Fruit fly (Drosophila melanogaster) whole organism, embryonic: Measurements from ENCODE around the gene Srg3.

Source experiments
- Asciz ChIP-seq: fragments of 200-800 bp; sonication (Bioruptor generic); optimal IDR thresholded peaks from 2 replicates; lab custom pipeline; 2017; ENCODE audit warnings: missing biosample characterization, mild to moderate bottlenecking, missing genetic modification characterization, missing genetic modification reagents
- BEAF-32 ChIP-seq: fragments of 200-800 bp; sonication (Bioruptor generic); optimal IDR thresholded peaks from 3 replicates; lab custom pipeline; 2017; ENCODE audit warnings: missing biosample characterization, missing genetic modification characterization, mild to moderate bottlenecking, moderate library complexity, missing genetic modification reagents
- Bgb ChIP-seq: fragments of 200-800 bp; sonication (Bioruptor generic); IDR thresholded peaks from 2 replicates; pipeline ENCODE4 v1.3.6; 2022; ENCODE audit warnings: missing biosample characterization, missing genetic modification characterization; ENCODE audit not compliant: partially characterized antibody
- CG10147 ChIP-seq: fragments of 200-800 bp; sonication (Bioruptor generic); optimal IDR thresholded peaks from 2 replicates; lab custom pipeline; 2019; ENCODE audit warnings: missing biosample characterization, mild to moderate bottlenecking, missing genetic modification characterization, moderate library complexity
- CG10543 ChIP-seq: fragments of 200-800 bp; sonication (Bioruptor generic); optimal IDR thresholded peaks from 3 replicates; lab custom pipeline; 2017; ENCODE audit warnings: missing biosample characterization, mild to moderate bottlenecking, missing genetic modification characterization, moderate library complexity
- CG10979 ChIP-seq: fragments of 200-800 bp; sonication (Bioruptor generic); optimal IDR thresholded peaks from 2 replicates; lab custom pipeline; 2018; ENCODE audit warnings: missing biosample characterization, mild to moderate bottlenecking, missing genetic modification characterization, moderate library complexity
- CG11723 ChIP-seq: fragments of 200-800 bp; sonication (Bioruptor generic); optimal IDR thresholded peaks from 2 replicates; lab custom pipeline; 2017; ENCODE audit warnings: missing biosample characterization, mild to moderate bottlenecking, missing genetic modification characterization
- CG12659 ChIP-seq: fragments of 200-800 bp; sonication (Bioruptor generic); optimal IDR thresholded peaks from 3 replicates; lab custom pipeline; 2017; ENCODE audit warnings: mild to moderate bottlenecking, missing biosample characterization, missing genetic modification reagents, missing genetic modification characterization
- CG12769 ChIP-seq: fragments of 200-800 bp; sonication (Bioruptor generic); optimal IDR thresholded peaks from 2 replicates; lab custom pipeline; 2019; ENCODE audit warnings: missing biosample characterization, mild to moderate bottlenecking, missing genetic modification characterization, moderate library complexity
- CG13287 ChIP-seq: fragments of 200-800 bp; sonication (Bioruptor generic); IDR thresholded peaks from 2 replicates; pipeline ENCODE4 v1.3.6; 2022; ENCODE audit warnings: missing biosample characterization, missing genetic modification characterization; ENCODE audit not compliant: partially characterized antibody
- CG1647 ChIP-seq: fragments of 200-800 bp; sonication (Bioruptor generic); optimal IDR thresholded peaks from 3 replicates; lab custom pipeline; 2016; ENCODE audit warnings: missing biosample characterization, missing genetic modification characterization
- CG1792 ChIP-seq: fragments of 200-800 bp; sonication (Bioruptor generic); optimal IDR thresholded peaks from 2 replicates; lab custom pipeline; 2016; ENCODE audit warnings: missing biosample characterization, missing genetic modification characterization
- CG2116 ChIP-seq: fragments of 200-800 bp; sonication (Bioruptor generic); optimal IDR thresholded peaks from 3 replicates; lab custom pipeline; 2018; ENCODE audit warnings: missing biosample characterization, mild to moderate bottlenecking, missing genetic modification characterization
- CG2199 ChIP-seq: fragments of 200-800 bp; sonication (Bioruptor generic); IDR thresholded peaks from 3 replicates; pipeline ENCODE4 v1.3.6; 2022; ENCODE audit warnings: missing biosample characterization, missing genetic modification characterization
- CG31441 ChIP-seq: fragments of 200-800 bp; sonication (Bioruptor generic); IDR thresholded peaks from 2 replicates; pipeline ENCODE4 v1.3.6; 2022; ENCODE audit warnings: missing biosample characterization, missing genetic modification characterization
- CG32532 ChIP-seq: fragments of 200-800 bp; sonication (Bioruptor generic); IDR thresholded peaks from 2 replicates; pipeline ENCODE4 v1.3.6; 2022; ENCODE audit warnings: missing biosample characterization, missing genetic modification characterization
- CG34376 ChIP-seq: fragments of 200-800 bp; sonication (Bioruptor generic); optimal IDR thresholded peaks from 2 replicates; lab custom pipeline; 2018; ENCODE audit warnings: missing biosample characterization, mild to moderate bottlenecking, missing genetic modification characterization
- CG5953 ChIP-seq: fragments of 200-800 bp; sonication (Bioruptor generic); IDR thresholded peaks from 2 replicates; pipeline ENCODE4 v1.3.6; 2022; ENCODE audit warnings: missing biosample characterization, missing genetic modification characterization
- CG7839 ChIP-seq: fragments of 200-800 bp; sonication (Bioruptor generic); optimal IDR thresholded peaks from 3 replicates; lab custom pipeline; 2018; ENCODE audit warnings: missing biosample characterization, mild to moderate bottlenecking, missing genetic modification characterization, moderate library complexity
- CG7963 ChIP-seq: fragments of 200-800 bp; sonication (Bioruptor generic); IDR thresholded peaks from 3 replicates; pipeline ENCODE4 v1.3.6; 2022; ENCODE audit warnings: missing biosample characterization, missing genetic modification characterization; ENCODE audit not compliant: partially characterized antibody
- CG8290 ChIP-seq, 3 experiments: fragments of 200-800 bp; sonication (Bioruptor generic); optimal IDR thresholded peaks; 2 replicates each; lab custom pipeline; 2016 to 2019; ENCODE audit warnings: missing biosample characterization in 3 of 3, missing genetic modification characterization in 3 of 3, mild to moderate bottlenecking in 2 of 3, moderate library complexity in 1 of 3
- CG8924 ChIP-seq: fragments of 200-800 bp; optimal IDR thresholded peaks from 3 replicates; lab custom pipeline; 2019; ENCODE audit warnings: missing biosample characterization, mild to moderate bottlenecking, missing genetic modification characterization, moderate library complexity
- Dbx ChIP-seq: fragments of 200-800 bp; sonication (Bioruptor generic); IDR thresholded peaks from 3 replicates; pipeline ENCODE4 v1.3.6; 2022; ENCODE audit warnings: missing biosample characterization, missing genetic modification characterization
- Ets97D ChIP-seq: fragments of 200-800 bp; sonication (Bioruptor generic); optimal IDR thresholded peaks from 3 replicates; lab custom pipeline; 2016; ENCODE audit warnings: missing biosample characterization, missing genetic modification characterization
- Fer3 ChIP-seq: fragments of 200-800 bp; sonication (Bioruptor generic); optimal IDR thresholded peaks from 2 replicates; lab custom pipeline; 2018; ENCODE audit warnings: missing biosample characterization, mild to moderate bottlenecking, missing genetic modification characterization, moderate library complexity
- HmgD ChIP-seq: fragments of 200-800 bp; sonication (Bioruptor generic); optimal IDR thresholded peaks from 3 replicates; lab custom pipeline; 2016; ENCODE audit warnings: missing biosample characterization, missing genetic modification characterization
- Med ChIP-seq: fragments of 200-800 bp; sonication (Bioruptor generic); peaks from one replicate; lab custom pipeline; 2016; ENCODE audit warnings: missing biosample characterization, missing genetic modification characterization, mild to moderate bottlenecking, inconsistent platforms, moderate library complexity
- Nf-YB ChIP-seq: fragments of 200-800 bp; sonication (Bioruptor generic); optimal IDR thresholded peaks from 3 replicates; lab custom pipeline; 2019; ENCODE audit warnings: missing biosample characterization, mild to moderate bottlenecking, missing genetic modification characterization, moderate library complexity
- Spps ChIP-seq: fragments of 200-800 bp; sonication (Bioruptor generic); optimal IDR thresholded peaks from 2 replicates; lab custom pipeline; 2018; ENCODE audit warnings: missing biosample characterization, mild to moderate bottlenecking, missing genetic modification characterization
- abd-A ChIP-seq: fragments of 200-800 bp; sonication (Bioruptor generic); optimal IDR thresholded peaks from 3 replicates; lab custom pipeline; 2019; ENCODE audit warnings: missing biosample characterization, mild to moderate bottlenecking, missing genetic modification characterization, moderate library complexity
- crol ChIP-seq: fragments of 200-800 bp; sonication (Bioruptor generic); IDR thresholded peaks from 2 replicates; pipeline ENCODE4 v1.3.6; 2022; ENCODE audit warnings: missing biosample characterization, missing genetic modification characterization
- crp ChIP-seq, 2 experiments: fragments of 200-800 bp; sonication (Bioruptor generic); optimal IDR thresholded peaks; 2 replicates in 1 of 2; 3 replicates in 1 of 2; lab custom pipeline; 2017; ENCODE audit warnings: missing biosample characterization in 2 of 2, missing genetic modification characterization in 2 of 2, mild to moderate bottlenecking in 1 of 2, moderate library complexity in 1 of 2
- exex ChIP-seq: fragments of 200-800 bp; sonication (Bioruptor generic); optimal IDR thresholded peaks from 4 replicates; lab custom pipeline; 2018; ENCODE audit warnings: missing biosample characterization, mild to moderate bottlenecking, missing genetic modification characterization, moderate library complexity
- eyg ChIP-seq: fragments of 200-800 bp; sonication (Bioruptor generic); optimal IDR thresholded peaks from 3 replicates; lab custom pipeline; 2016; ENCODE audit warnings: missing biosample characterization, missing genetic modification characterization
- ftz-f1 ChIP-seq: fragments of 200-800 bp; sonication (Bioruptor generic); optimal IDR thresholded peaks from 2 replicates; lab custom pipeline; 2016; ENCODE audit warnings: missing biosample characterization, missing genetic modification characterization
- fu2 ChIP-seq: fragments of 200-800 bp; sonication (Bioruptor generic); optimal IDR thresholded peaks from 2 replicates; lab custom pipeline; 2016; ENCODE audit warnings: missing biosample characterization, missing genetic modification characterization
- grn ChIP-seq: fragments of 200-800 bp; sonication (Bioruptor generic); optimal IDR thresholded peaks from 3 replicates; lab custom pipeline; 2017; ENCODE audit warnings: missing biosample characterization, missing genetic modification characterization
- gsb ChIP-seq: fragments of 200-800 bp; sonication (Bioruptor generic); IDR thresholded peaks from 2 replicates; pipeline ENCODE4 v1.3.6; 2022; ENCODE audit warnings: missing biosample characterization, missing genetic modification characterization
- her ChIP-seq: fragments of 200-800 bp; sonication (Bioruptor generic); optimal IDR thresholded peaks from 2 replicates; lab custom pipeline; 2016; ENCODE audit warnings: missing biosample characterization, missing genetic modification characterization
- klu ChIP-seq: fragments of 200-800 bp; sonication (Bioruptor generic); IDR thresholded peaks from 2 replicates; pipeline ENCODE4 v1.3.6; 2022; ENCODE audit warnings: missing biosample characterization, missing genetic modification characterization
- mirr ChIP-seq: fragments of 200-800 bp; sonication (Bioruptor generic); optimal IDR thresholded peaks from 3 replicates; lab custom pipeline; 2018; ENCODE audit warnings: missing biosample characterization, mild to moderate bottlenecking, missing genetic modification characterization
- pho ChIP-seq: fragments of 200-800 bp; sonication (Bioruptor generic); optimal IDR thresholded peaks from 2 replicates; lab custom pipeline; 2016; ENCODE audit warnings: missing biosample characterization, missing genetic modification characterization
- prd ChIP-seq, 3 experiments: fragments of >200 bp in 2 of 3; fragments of 200-800 bp in 1 of 3; sonication (Bioruptor generic) in 1 of 3; optimal IDR thresholded peaks in 2 of 3; IDR thresholded peaks in 1 of 3; 2 replicates in 2 of 3; 3 replicates in 1 of 3; pipeline versions ENCODE4 v1.3.6 to Lab custom; 2017 to 2022; ENCODE audit warnings: missing biosample characterization in 1 of 3, missing genetic modification characterization in 1 of 3
- scrt ChIP-seq: fragments of 200-800 bp; sonication (Bioruptor generic); optimal IDR thresholded peaks from 2 replicates; lab custom pipeline; 2018; ENCODE audit warnings: missing biosample characterization, mild to moderate bottlenecking, missing genetic modification characterization, moderate library complexity
- sim ChIP-seq: fragments of 200-800 bp; sonication (Bioruptor generic); IDR thresholded peaks from 2 replicates; pipeline ENCODE4 v1.3.6; 2022; ENCODE audit warnings: missing biosample characterization, missing genetic modification characterization
- sug ChIP-seq: fragments of 200-800 bp; optimal IDR thresholded peaks from 2 replicates; lab custom pipeline; 2019; ENCODE audit warnings: missing biosample characterization, mild to moderate bottlenecking, missing genetic modification characterization, moderate library complexity
- trem ChIP-seq: fragments of 200-800 bp; optimal IDR thresholded peaks from 3 replicates; lab custom pipeline; 2019; ENCODE audit warnings: missing biosample characterization, mild to moderate bottlenecking, missing genetic modification characterization, moderate library complexity
- z ChIP-seq: fragments of 200-800 bp; sonication (Bioruptor generic); IDR thresholded peaks from 3 replicates; pipeline ENCODE4 v1.3.6; 2022; ENCODE audit warnings: missing biosample characterization, missing genetic modification characterization

Srg3 gene

dm6 chr3L:9423757-9424527, 19.1 kb upstream of the Srg3 start (continued):
- peak; percentile 79 for TF ChIP-seq sug (tag; lab: Kevin White, UChicago)
- TF ChIP-seq abd-A, result peak; percentile 4
- 0 out of 2 replicates have a peak, but pooled peaks have one; percentile 5 for TF ChIP-seq CG13287 (GFP tag; lab: Robert Waterston, UW)
- peak; percentile 69 for TF ChIP-seq Med
- no peak for TF ChIP-seq prd (optimal IDR thresholded peaks at IDR 0.05; lab: Kevin White, UChicago)
- TF ChIP-seq prd (GFP tag; IDR thresholded peaks at IDR 0.05; lab: Robert Waterston, UW), result 0 out of 3 replicates have a peak, but pooled peaks have one; percentile 19
- no peak for TF ChIP-seq klu (GFP tag; lab: Robert Waterston, UW)
- TF ChIP-seq gsb, result no peak
- no peak for TF ChIP-seq CG7963 (GFP tag; lab: Robert Waterston, UW)
- peak; percentile 9; the same call in 1 of the 3 replicates for TF ChIP-seq Dbx
- 0 out of 2 replicates have a peak, but pooled peaks have one; percentile 20 for TF ChIP-seq Bgb (GFP tag; lab: Robert Waterston, UW)
- peak; percentile 57 for TF ChIP-seq CG34376 (GFP tag; lab: Kevin White, UChicago)
- no peak for TF ChIP-seq Spps (tag; lab: Kevin White, UChicago)
- TF ChIP-seq grn (GFP tag; lab: Kevin White, UChicago), result peak; percentile 85
- peak in 1 of 2 experiments; percentile 53 for TF ChIP-seq crp (GFP tag; optimal IDR thresholded peaks at IDR 0.05; lab: Kevin White, UChicago)
- TF ChIP-seq her (GFP tag; lab: Kevin White, UChicago), result no peak
- TF ChIP-seq Ets97D (GFP tag; lab: Kevin White, UChicago), result no peak
- no peak for TF ChIP-seq trem
- peak; percentile 7 for TF ChIP-seq CG12769 (tag; lab: Kevin White, UChicago)
- TF ChIP-seq CG10979 (tag; lab: Kevin White, UChicago), result no peak
- no peak for TF ChIP-seq scrt (GFP tag; lab: Kevin White, UChicago)
- no peak for TF ChIP-seq CG8290 (GFP tag; optimal IDR thresholded peaks at IDR 0.05; lab: Kevin White, UChicago)
- peak in 1 of 2 experiments; percentile 26 for TF ChIP-seq CG8290 (tag; optimal IDR thresholded peaks at IDR 0.05; lab: Kevin White, UChicago)
- peak; percentile 35 for TF ChIP-seq CG10543 (GFP tag; lab: Kevin White, UChicago)
- TF ChIP-seq ftz-f1 (GFP tag; lab: Kevin White, UChicago), result peak; percentile 38
- TF ChIP-seq BEAF-32 (GFP tag; lab: Kevin White, UChicago), result peak; percentile 8
- peak; percentile 37 for TF ChIP-seq mirr (GFP tag; lab: Kevin White, UChicago)
- no peak for TF ChIP-seq CG8924 (tag; lab: Kevin White, UChicago)
- no peak for TF ChIP-seq CG10147 (GFP tag; lab: Kevin White, UChicago)
- TF ChIP-seq CG1647, result no peak
- no peak for TF ChIP-seq CG32532 (GFP tag; lab: Robert Waterston, UW)
- TF ChIP-seq CG1792 (GFP tag; lab: Kevin White, UChicago), result no peak
- no peak for TF ChIP-seq fu2 (GFP tag; lab: Kevin White, UChicago)
- no peak for TF ChIP-seq CG7839
- 0 out of 3 replicates have a peak, but pooled peaks have one; percentile 39 for TF ChIP-seq z (GFP tag; lab: Robert Waterston, UW)
- peak; percentile 61 for TF ChIP-seq exex (tag; lab: Kevin White, UChicago)
- TF ChIP-seq CG11723 (GFP tag; lab: Kevin White, UChicago), result no peak
- TF ChIP-seq crol (GFP tag; lab: Robert Waterston, UW), result no peak

dm6 chr3L:9424528-9424911, 18.5 kb upstream of the Srg3 start:
- TF ChIP-seq pho (GFP tag; lab: Kevin White, UChicago) (no peak), CG2199 (GFP tag; lab: Robert Waterston, UW) (no peak), CG5953 (no peak), CG12659 (GFP tag; lab: Kevin White, UChicago) (peak; percentile 6), Asciz (GFP tag; lab: Kevin White, UChicago) (peak; percentile 15), HmgD (GFP tag; lab: Kevin White, UChicago) (no peak), Fer3 (tag; lab: Kevin White, UChicago) (peak; percentile 57), Nf-YB (GFP tag; lab: Kevin White, UChicago) (no peak), CG31441 (GFP tag; lab: Robert Waterston, UW) (peak; percentile 54), eyg (GFP tag; lab: Kevin White, UChicago) (no peak), CG2116 (peak; percentile 43), sim (GFP tag; lab: Robert Waterston, UW) (no peak)
